Fruit fly (Drosophila melanogaster): ENCODE data around the gene Ir94a.

Ir94a gene

dm6 chr3R:22163258-22163805 lies 50.1 kb downstream of the Ir94a start (continued):
- TF ChIP-seq CG11762 (GFP tag; optimal IDR thresholded peaks at IDR 0.05; ENCODE audit: insufficient read depth) (no peak), CG1621 (tag; optimal IDR thresholded peaks at IDR 0.05) (no peak), topi (GFP tag; optimal IDR thresholded peaks at IDR 0.05) (peak; percentile 35), esn (GFP tag; optimal IDR thresholded peaks at IDR 0.05) (peak; percentile 36), CG3919 (GFP tag; optimal IDR thresholded peaks at IDR 0.05) (no peak), Eip75B (GFP tag; optimal IDR thresholded peaks at IDR 0.05) (peak; percentile 20), ss (GFP tag; optimal IDR thresholded peaks at IDR 0.05) (no peak), CG10669 (GFP tag; optimal IDR thresholded peaks at IDR 0.05) (peak; percentile 3), Blimp-1 (GFP tag; optimal IDR thresholded peaks at IDR 0.05) (no peak), CG4318 (GFP tag; optimal IDR thresholded peaks at IDR 0.05) (no peak), CG31627 (GFP tag; optimal IDR thresholded peaks at IDR 0.05) (peak; percentile 25), lz (GFP tag; optimal IDR thresholded peaks at IDR 0.05) (peak; percentile 1), CG6808 (GFP tag; optimal IDR thresholded peaks at IDR 0.05) (peak; percentile 41), Sox102F (GFP tag; optimal IDR thresholded peaks at IDR 0.05) (no peak), CG8632 (GFP tag; optimal IDR thresholded peaks at IDR 0.05) (no peak), Smox (GFP tag; optimal IDR thresholded peaks at IDR 0.05) (peak; percentile 36), acj6 (GFP tag; optimal IDR thresholded peaks at IDR 0.05) (peak; percentile 19), fkh (GFP tag; optimal IDR thresholded peaks at IDR 0.05) (no peak), vri (GFP tag; optimal IDR thresholded peaks at IDR 0.05) (no peak), CG34406 (GFP tag; optimal IDR thresholded peaks at IDR 0.05) (no peak)
